Worm (Caenorhabditis elegans) whole organism, L4 larva: Measurements from ENCODE around the gene D2062.1.
A peak's percentile ranks its signal among the peaks of the same experiment; 100 is the strongest.
"Not testable (repeated sequence)": the region's sequence is repeated elsewhere in the genome, so short reads cannot be mapped to it uniquely, and the experiment has no call there.

Experiments
- F26F4.8 ChIP-seq: fragments of 200-800 bp; sonication (Bioruptor generic); conservative IDR thresholded peaks from 2 replicates; pipeline ENCODE4 v1.3.6; 2022; ENCODE audit warnings: missing genetic modification characterization, missing compliant biosample characterization
- F44E2.7 ChIP-seq: fragments of 200-800 bp; sonication (Bioruptor generic); IDR thresholded peaks from 2 replicates; pipeline ENCODE4 v2.1.2; 2022; ENCODE audit warnings: missing genetic modification characterization, missing compliant biosample characterization
- R02D3.7 ChIP-seq: fragments of 150-350 bp; sonication (generic microtip); optimal IDR thresholded peaks from 3 replicates; lab custom pipeline; 2014; ENCODE audit warnings: missing biosample characterization, missing genetic modification characterization
- Y5F2A.4 ChIP-seq: fragments of 200-800 bp; sonication (Bioruptor generic); optimal IDR thresholded peaks from 2 replicates; lab custom pipeline; 2018; ENCODE audit warnings: mild to moderate bottlenecking, missing genetic modification characterization, missing compliant biosample characterization
- aha-1 ChIP-seq: fragments of 150-350 bp; peaks from one replicate; lab custom pipeline; 2014; ENCODE audit warnings: missing biosample characterization, missing genetic modification characterization
- arid-1 ChIP-seq: fragments of 200-800 bp; sonication (Bioruptor generic); conservative IDR thresholded peaks from 2 replicates; pipeline ENCODE4 v1.3.6; 2022; ENCODE audit warnings: missing genetic modification reagents, missing genetic modification characterization, missing compliant biosample characterization
- ceh-32 ChIP-seq: sonication (generic microtip); optimal IDR thresholded peaks from 2 replicates; lab custom pipeline; 2016; ENCODE audit warnings: mild to moderate bottlenecking, missing genetic modification characterization, missing compliant biosample characterization; ENCODE audit not compliant: poor library complexity
- ceh-44 ChIP-seq: fragments of 200-800 bp; sonication (Bioruptor generic); IDR thresholded peaks from 2 replicates; pipeline ENCODE4 v1.3.6; 2022; ENCODE audit warnings: missing genetic modification reagents, missing genetic modification characterization, missing compliant biosample characterization
- dmd-8 ChIP-seq: fragments of 200-800 bp; sonication (Bioruptor generic); IDR thresholded peaks from 2 replicates; pipeline ENCODE4 v1.3.6; 2022; ENCODE audit warnings: missing genetic modification characterization, missing compliant biosample characterization
- dpl-1 ChIP-seq: fragments of 150-350 bp; optimal IDR thresholded peaks from 2 replicates; lab custom pipeline; 2014; ENCODE audit warnings: missing biosample characterization, missing genetic modification reagents, missing genetic modification characterization
- egl-27 ChIP-seq: sonication (generic microtip); optimal IDR thresholded peaks from 3 replicates; lab custom pipeline; 2017; ENCODE audit warnings: missing biosample characterization, missing genetic modification reagents, missing genetic modification characterization
- egl-43 ChIP-seq: fragments of 200-800 bp; sonication (Bioruptor generic); IDR thresholded peaks from 2 replicates; pipeline ENCODE4 v1.3.6; 2022; ENCODE audit warnings: missing genetic modification reagents, missing genetic modification characterization, missing compliant biosample characterization
- gei-8 ChIP-seq: fragments of 200-800 bp; sonication (Bioruptor generic); optimal IDR thresholded peaks from 2 replicates; lab custom pipeline; 2018; ENCODE audit warnings: mild to moderate bottlenecking, missing genetic modification characterization, missing compliant biosample characterization
- lin-13 ChIP-seq: fragments of 150-350 bp; optimal IDR thresholded peaks from 2 replicates; lab custom pipeline; 2014; ENCODE audit warnings: missing biosample characterization, missing genetic modification reagents, missing genetic modification characterization
- lin-38 ChIP-seq: fragments of 200-800 bp; sonication (Bioruptor generic); IDR thresholded peaks from 2 replicates; pipeline ENCODE4 v1.3.6; 2022; ENCODE audit warnings: missing genetic modification reagents, missing genetic modification characterization, missing compliant biosample characterization
- madf-5 ChIP-seq, 2 experiments: fragments of 200-800 bp; sonication (Bioruptor generic); IDR thresholded peaks; 2 replicates each; pipeline ENCODE4 v1.3.6; 2022; ENCODE audit warnings: missing compliant biosample characterization in 2 of 2, missing genetic modification characterization in 2 of 2
- nhr-11 ChIP-seq: fragments of 150-350 bp; optimal IDR thresholded peaks from 2 replicates; lab custom pipeline; 2014; ENCODE audit warnings: missing biosample characterization, missing genetic modification characterization
- nhr-25 ChIP-seq: sonication (generic microtip); optimal IDR thresholded peaks from 2 replicates; lab custom pipeline; 2017; ENCODE audit warnings: missing genetic modification characterization, mild to moderate bottlenecking, missing compliant biosample characterization, antibody characterized with exemption, moderate library complexity, borderline replicate concordance; ENCODE audit not compliant: insufficient read depth
- nhr-76 ChIP-seq: fragments of 150-350 bp; optimal IDR thresholded peaks from 2 replicates; lab custom pipeline; 2014; ENCODE audit warnings: missing biosample characterization, missing genetic modification characterization
- pha-4 ChIP-seq, 2 experiments: fragments of 150-350 bp in 1 of 2; fragments of 200-800 bp in 1 of 2; sonication (Bioruptor generic) in 1 of 2; IDR thresholded peaks in 1 of 2; optimal IDR thresholded peaks in 1 of 2; 2 replicates each; pipeline versions ENCODE4 v1.3.6 to Lab custom; 2014 to 2022; ENCODE audit warnings: missing genetic modification characterization in 2 of 2, missing genetic modification reagents in 2 of 2, missing biosample characterization in 1 of 2, missing compliant biosample characterization in 1 of 2
- set-16 ChIP-seq: fragments of 200-800 bp; sonication (Bioruptor generic); IDR thresholded peaks from 2 replicates; pipeline ENCODE4 v1.3.6; 2022; ENCODE audit warnings: missing genetic modification reagents, missing genetic modification characterization, missing compliant biosample characterization
- snpc-4 ChIP-seq: fragments of 150-350 bp; optimal IDR thresholded peaks from 2 replicates; lab custom pipeline; 2014; ENCODE audit warnings: missing biosample characterization, missing genetic modification characterization
- spr-3 ChIP-seq: fragments of 200-800 bp; sonication (Bioruptor generic); optimal IDR thresholded peaks from 2 replicates; lab custom pipeline; 2018; ENCODE audit warnings: mild to moderate bottlenecking, missing genetic modification characterization, missing compliant biosample characterization
- unc-39 ChIP-seq: sonication (generic microtip); optimal IDR thresholded peaks from 2 replicates; lab custom pipeline; 2017; ENCODE audit warnings: missing biosample characterization, missing genetic modification characterization
- unc-62 ChIP-seq, 3 experiments: fragments of 150-350 bp in 1 of 3; sonication (generic microtip); optimal IDR thresholded peaks in 2 of 3; peaks in 1 of 3; 1 replicate in 1 of 3; 2 replicates in 2 of 3; lab custom pipeline; 2014 to 2017; ENCODE audit warnings: missing biosample characterization in 3 of 3, missing genetic modification characterization in 3 of 3, missing genetic modification reagents in 3 of 3, missing genotype in 1 of 3
- zip-2 ChIP-seq: fragments of 150-350 bp; optimal IDR thresholded peaks from 2 replicates; lab custom pipeline; 2014; ENCODE audit warnings: missing biosample characterization, missing genetic modification characterization

Gene D2062.1

ce11 chrII:2628401-2628800 is 2.9 kb upstream of the D2062.1 start:
- TF ChIP-seq egl-27 (tag; lab: Kevin White, UChicago) (no peak), ceh-44 (GFP tag; lab: Robert Waterston, UW) (no peak), Y5F2A.4 (no peak), nhr-25 (no peak), set-16 (peak; percentile 91), F44E2.7 (GFP tag; lab: Robert Waterston, UW) (no peak), snpc-4 (tag; lab: Kevin White, UChicago) (no peak), F26F4.8 (GFP tag; lab: Robert Waterston, UW) (0 out of 2 replicates have a peak, but pooled peaks have one; percentile 26), egl-43 (GFP tag; lab: Robert Waterston, UW) (peak; percentile 67; the same call in 1 of the 2 replicates)

DNA sequence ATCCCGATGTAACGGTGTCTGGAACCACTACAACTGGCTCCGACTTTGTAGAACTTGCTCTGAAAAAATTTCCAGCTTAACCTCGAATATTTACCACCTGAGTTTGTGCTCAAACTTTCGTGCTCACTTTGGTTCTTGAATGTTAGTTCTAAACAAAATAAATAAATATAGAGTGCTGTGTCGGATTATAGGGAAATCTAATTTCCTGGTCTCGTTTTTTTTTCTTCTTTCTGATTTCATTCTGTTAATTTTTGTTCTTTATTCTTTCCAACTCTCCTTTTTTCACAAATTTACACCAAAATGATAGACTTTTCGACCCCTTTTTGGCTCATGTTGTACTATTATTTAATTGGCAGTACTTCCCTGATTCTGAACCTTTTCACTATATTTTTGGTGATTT is 2.0 kb upstream of the D2062.1 start, which contains the start of gene sri-37:
TSS of gene sri-37 (plus strand) at position 301 of the 400 bp plus-strand sequence.
- no peak for TF ChIP-seq egl-27 (tag; lab: Kevin White, UChicago)
- no peak for TF ChIP-seq ceh-32 (tag; lab: Kevin White, UChicago)
- TF ChIP-seq nhr-76 (tag; lab: Kevin White, UChicago), result no peak
- TF ChIP-seq zip-2 (tag; lab: Kevin White, UChicago), result no peak
- no peak for TF ChIP-seq set-16

- TF ChIP-seq gei-8 (GFP tag; lab: Kevin White, UChicago) (no peak), R02D3.7 (tag; lab: Kevin White, UChicago) (no peak), lin-13 (GFP tag; lab: Kevin White, UChicago) (no peak), arid-1 (GFP tag; lab: Robert Waterston, UW) (no peak), nhr-11 (tag; lab: Kevin White, UChicago) (no peak), dmd-8 (GFP tag; lab: Robert Waterston, UW) (no peak), nhr-76 (tag; lab: Kevin White, UChicago) (no peak), set-16 (no peak), pha-4 (GFP tag; IDR thresholded peaks at IDR 0.05; lab: Robert Waterston, UW) (no peak), pha-4 (tag; optimal IDR thresholded peaks at IDR 0.05; lab: Kevin White, UChicago) (no peak), spr-3 (GFP tag; lab: Kevin White, UChicago) (no peak)
These were observed 6.1 kb downstream of the D2062.1 start, which contains the start of gene F22E5.21 for ce11 chrII:2637359-2637758. Gene F22E5.21, minus strand, starts transcription at chrII:2637459.

DNA sequence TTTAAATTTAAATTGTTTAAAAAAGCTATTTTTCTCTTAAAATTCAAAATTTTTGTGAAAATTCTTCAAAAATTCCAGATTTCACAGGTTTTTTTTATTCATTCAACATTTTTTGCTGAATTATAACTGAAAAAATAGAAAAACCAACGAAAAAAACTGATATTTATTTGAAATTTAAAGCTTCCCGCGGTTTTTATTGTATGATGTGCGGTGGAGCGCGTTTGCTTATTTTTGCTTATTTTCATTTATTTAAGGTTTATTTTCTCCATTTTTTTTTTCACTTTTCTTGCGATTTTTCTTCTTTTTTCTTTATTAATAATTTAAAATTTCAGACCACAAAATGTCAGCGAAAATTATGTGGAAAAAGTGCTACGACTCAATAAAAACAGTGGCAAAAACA is 6.8 kb downstream of the D2062.1 start, which contains the start of gene F22E5.9:
TSS of gene F22E5.9 (plus strand) at position 327 of the 400 bp plus-strand sequence.
- TF ChIP-seq lin-38 (GFP tag; lab: Robert Waterston, UW) (peak; percentile 89), unc-62 (GFP tag; optimal IDR thresholded peaks at IDR 0.05 in 1 of 2; lab: Kevin White, UChicago) (no peak), unc-62 (tag; optimal IDR thresholded peaks at IDR 0.05; lab: Kevin White, UChicago) (no peak), dpl-1 (GFP tag; lab: Kevin White, UChicago) (peak; percentile 86)

- TF ChIP-seq unc-39 (tag; lab: Kevin White, UChicago); madf-5 (GFP tag; IDR thresholded peaks at IDR 0.05; lab: Robert Waterston, UW); aha-1 (tag; lab: Kevin White, UChicago): not testable (repeated sequence)
These were observed 8.3 kb downstream of the D2062.1 start, which contains the start of gene F22E5.8 for ce11 chrII:2639401-2640088. Gene F22E5.8, plus strand, starts transcription at chrII:2640038.

DNA sequence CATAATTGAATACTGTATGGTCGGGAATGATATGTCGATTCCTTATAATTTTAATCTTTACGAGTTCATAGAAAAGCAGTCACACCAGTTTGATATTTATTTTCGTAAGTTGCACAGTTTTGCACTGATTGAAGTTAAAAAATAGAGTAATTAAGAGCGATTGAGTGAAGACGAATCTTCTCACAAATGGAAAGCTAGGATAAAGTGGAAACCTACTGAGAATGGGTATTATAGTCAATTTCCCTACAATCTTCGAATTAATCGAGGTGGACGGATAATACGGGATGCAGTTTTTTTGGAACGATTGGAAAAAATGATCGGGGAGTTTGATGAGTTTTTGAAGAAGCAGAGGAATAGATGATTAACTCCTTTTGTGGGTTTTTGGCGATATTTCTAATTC is 9.7 kb downstream of the D2062.1 start, which contains the start of gene F22E5.23:
TSS of gene F22E5.23 (plus strand) at position 301 of the 400 bp plus-strand sequence.
- TF ChIP-seq unc-39 (tag; lab: Kevin White, UChicago), result no peak
